Worm (Caenorhabditis elegans) whole organism, young adult: ENCODE data around the gene frpr-3.

Experiments
- B0261.1 ChIP-seq: sonication (generic microtip); optimal IDR thresholded peaks from 2 replicates; lab custom pipeline; 2016; ENCODE audit warnings: mild to moderate bottlenecking, missing genetic modification characterization, moderate library complexity, missing compliant biosample characterization
- F22D6.2 ChIP-seq: sonication (generic microtip); optimal IDR thresholded peaks from 2 replicates; lab custom pipeline; 2016; ENCODE audit warnings: mild to moderate bottlenecking, missing genetic modification characterization, missing compliant biosample characterization
- F33H1.4 ChIP-seq: fragments of 200-800 bp; sonication (Bioruptor generic); IDR thresholded peaks from 2 replicates; pipeline ENCODE4 v1.3.6; 2022; ENCODE audit warnings: missing genetic modification reagents, missing genetic modification characterization, missing compliant biosample characterization
- F37B4.10 ChIP-seq: fragments of 200-800 bp; sonication (Bioruptor generic); IDR thresholded peaks from 2 replicates; pipeline ENCODE4 v1.3.6; 2022; ENCODE audit warnings: missing genetic modification characterization, missing compliant biosample characterization
- F52B5.7 ChIP-seq: sonication (generic microtip); optimal IDR thresholded peaks from 2 replicates; lab custom pipeline; 2016; ENCODE audit warnings: mild to moderate bottlenecking, missing genetic modification characterization, missing compliant biosample characterization
- F57A8.1 ChIP-seq: fragments of 200-800 bp; sonication (Bioruptor generic); optimal IDR thresholded peaks from 2 replicates; lab custom pipeline; 2018; ENCODE audit warnings: mild to moderate bottlenecking, missing genetic modification characterization, moderate library complexity, missing compliant biosample characterization
- K11D2.4 ChIP-seq: fragments of 200-800 bp; sonication (Bioruptor generic); IDR thresholded peaks from 2 replicates; pipeline ENCODE4 v1.3.6; 2022; ENCODE audit warnings: missing genetic modification reagents, missing genetic modification characterization, missing compliant biosample characterization
- Y56A3A.18 ChIP-seq: fragments of 200-800 bp; sonication (Bioruptor generic); IDR thresholded peaks from 2 replicates; pipeline ENCODE4 v1.3.6; 2022; ENCODE audit warnings: missing genetic modification reagents, missing genetic modification characterization, missing compliant biosample characterization
- ZK185.1 ChIP-seq: sonication (generic microtip); optimal IDR thresholded peaks from 2 replicates; lab custom pipeline; 2016; ENCODE audit warnings: mild to moderate bottlenecking, missing genetic modification characterization, missing compliant biosample characterization; ENCODE audit not compliant: poor library complexity, severe bottlenecking
- athp-1 ChIP-seq: sonication (generic microtip); optimal IDR thresholded peaks from 2 replicates; lab custom pipeline; 2017; ENCODE audit warnings: mild to moderate bottlenecking, missing genetic modification characterization, missing compliant biosample characterization
- attf-5 ChIP-seq: fragments of 200-800 bp; sonication (Bioruptor generic); optimal IDR thresholded peaks from 2 replicates; lab custom pipeline; 2018; ENCODE audit warnings: mild to moderate bottlenecking, missing genetic modification characterization, missing compliant biosample characterization
- bed-1 ChIP-seq: fragments of 200-800 bp; sonication (Bioruptor generic); IDR thresholded peaks from 2 replicates; pipeline ENCODE4 v1.3.6; 2022; ENCODE audit warnings: missing genetic modification reagents, missing genetic modification characterization, missing compliant biosample characterization
- cebp-1 ChIP-seq, 2 experiments: fragments of 200-800 bp in 1 of 2; sonication (Bioruptor generic) in 1 of 2; sonication (generic microtip) in 1 of 2; IDR thresholded peaks in 1 of 2; optimal IDR thresholded peaks in 1 of 2; 2 replicates each; pipeline versions ENCODE4 v1.3.6 to Lab custom; 2017 to 2022; ENCODE audit warnings: missing compliant biosample characterization in 2 of 2, missing genetic modification characterization in 2 of 2, mild to moderate bottlenecking in 1 of 2, missing genetic modification reagents in 1 of 2, moderate library complexity in 1 of 2
- ceh-27 ChIP-seq: fragments of 200-800 bp; sonication (Bioruptor generic); optimal IDR thresholded peaks from 2 replicates; lab custom pipeline; 2018; ENCODE audit warnings: mild to moderate bottlenecking, missing genetic modification characterization, moderate library complexity, missing compliant biosample characterization
- ceh-58 ChIP-seq: fragments of 200-800 bp; sonication (Bioruptor generic); IDR thresholded peaks from 2 replicates; pipeline ENCODE4 v1.3.6; 2022; ENCODE audit warnings: missing genetic modification characterization, missing compliant biosample characterization
- ceh-79 ChIP-seq: sonication (generic microtip); optimal IDR thresholded peaks from 2 replicates; lab custom pipeline; 2017; ENCODE audit warnings: mild to moderate bottlenecking, missing genetic modification characterization, missing compliant biosample characterization
- chd-7 ChIP-seq: sonication (generic microtip); optimal IDR thresholded peaks from 2 replicates; lab custom pipeline; 2016; ENCODE audit warnings: mild to moderate bottlenecking, missing genetic modification characterization, moderate library complexity, missing compliant biosample characterization
- egl-44 ChIP-seq: fragments of 200-800 bp; sonication (Bioruptor generic); IDR thresholded peaks from 2 replicates; pipeline ENCODE4 v1.3.6; 2022; ENCODE audit warnings: missing genetic modification reagents, missing genetic modification characterization, missing compliant biosample characterization
- ekl-4 ChIP-seq: fragments of 200-800 bp; sonication (Bioruptor generic); IDR thresholded peaks from 2 replicates; pipeline ENCODE4 v1.3.6; 2022; ENCODE audit warnings: missing genetic modification reagents, missing genetic modification characterization, missing compliant biosample characterization
- hlh-26 ChIP-seq: fragments of 200-800 bp; sonication (Bioruptor generic); conservative IDR thresholded peaks from 2 replicates; pipeline ENCODE4 v1.3.6; 2022; ENCODE audit warnings: missing genetic modification reagents, missing genetic modification characterization, missing compliant biosample characterization
- hrde-1 ChIP-seq: sonication (generic microtip); optimal IDR thresholded peaks from 2 replicates; lab custom pipeline; 2016; ENCODE audit warnings: missing genetic modification characterization, mild to moderate bottlenecking, missing compliant biosample characterization, moderate library complexity, missing genotype, missing genetic modification reagents, borderline replicate concordance
- hsf-1 ChIP-seq: fragments of 200-800 bp; sonication (Bioruptor generic); IDR thresholded peaks from 2 replicates; pipeline ENCODE4 v1.3.6; 2022; ENCODE audit warnings: missing genetic modification reagents, missing genetic modification characterization, missing compliant biosample characterization
- lag-1 ChIP-seq: fragments of 200-800 bp; sonication (Bioruptor generic); IDR thresholded peaks from 2 replicates; pipeline ENCODE4 v1.3.6; 2022; ENCODE audit warnings: missing genetic modification reagents, missing genetic modification characterization, missing compliant biosample characterization
- let-607 ChIP-seq, 2 experiments: fragments of 200-800 bp in 1 of 2; sonication (Bioruptor generic) in 1 of 2; sonication (generic microtip) in 1 of 2; optimal IDR thresholded peaks; 2 replicates each; lab custom pipeline; 2016 to 2018; ENCODE audit warnings: mild to moderate bottlenecking in 2 of 2, missing compliant biosample characterization in 2 of 2, missing genetic modification characterization in 2 of 2, moderate library complexity in 2 of 2, missing genotype in 1 of 2
- lin-26 ChIP-seq: fragments of 200-800 bp; sonication (Bioruptor generic); IDR thresholded peaks from 2 replicates; pipeline ENCODE4 v1.3.6; 2022; ENCODE audit warnings: missing genetic modification reagents, missing genetic modification characterization, missing compliant biosample characterization
- lin-35 ChIP-seq, 3 experiments: fragments of 150-350 bp in 2 of 3; sonication (generic microtip) in 1 of 3; optimal IDR thresholded peaks; 2 replicates each; lab custom pipeline; 2014 to 2018; ENCODE audit warnings: missing biosample characterization in 3 of 3, missing genetic modification characterization in 3 of 3, missing genetic modification reagents in 3 of 3
- madf-3 ChIP-seq: fragments of 200-800 bp; sonication (Bioruptor generic); IDR thresholded peaks from 2 replicates; pipeline ENCODE4 v1.3.6; 2022; ENCODE audit warnings: missing genetic modification reagents, missing genetic modification characterization, missing compliant biosample characterization
- madf-6 ChIP-seq: fragments of 200-800 bp; sonication (Bioruptor generic); IDR thresholded peaks from 2 replicates; pipeline ENCODE4 v1.3.6; 2022; ENCODE audit warnings: missing genetic modification reagents, missing genetic modification characterization, missing compliant biosample characterization
- nhr-120 ChIP-seq: fragments of 200-800 bp; sonication (Bioruptor generic); IDR thresholded peaks from 2 replicates; pipeline ENCODE4 v1.3.6; 2022; ENCODE audit warnings: missing genetic modification characterization, missing compliant biosample characterization
- nhr-179 ChIP-seq: sonication (generic microtip); optimal IDR thresholded peaks from 2 replicates; lab custom pipeline; 2016; ENCODE audit warnings: mild to moderate bottlenecking, missing genetic modification characterization, missing compliant biosample characterization
- rpc-1 ChIP-seq, 2 experiments: fragments of 150-350 bp in 1 of 2; sonication (generic microtip) in 1 of 2; optimal IDR thresholded peaks; 2 replicates each; lab custom pipeline; 2014 to 2018; ENCODE audit warnings: missing biosample characterization in 1 of 2, missing genetic modification characterization in 1 of 2, missing genetic modification reagents in 1 of 2, missing genotype in 1 of 2
- snpc-1.1 ChIP-seq: sonication (generic microtip); optimal IDR thresholded peaks from 2 replicates; lab custom pipeline; 2017; ENCODE audit warnings: missing genetic modification characterization, mild to moderate bottlenecking, missing compliant biosample characterization, antibody characterized with exemption, moderate library complexity, missing genotype, missing genetic modification reagents; ENCODE audit not compliant: insufficient read depth
- somi-1 ChIP-seq: fragments of 200-800 bp; sonication (Bioruptor generic); optimal IDR thresholded peaks from 2 replicates; lab custom pipeline; 2018; ENCODE audit warnings: mild to moderate bottlenecking, missing genetic modification characterization, missing compliant biosample characterization
- sptf-2 ChIP-seq: fragments of 200-800 bp; sonication (Bioruptor generic); optimal IDR thresholded peaks from 2 replicates; lab custom pipeline; 2018; ENCODE audit warnings: mild to moderate bottlenecking, missing genetic modification characterization, missing compliant biosample characterization
- tbp1 ChIP-seq: fragments of 200-800 bp; sonication (Bioruptor generic); optimal IDR thresholded peaks from 2 replicates; lab custom pipeline; 2018; ENCODE audit warnings: mild to moderate bottlenecking, missing genetic modification characterization, missing compliant biosample characterization
- tbx-9 ChIP-seq: sonication (generic microtip); optimal IDR thresholded peaks from 2 replicates; lab custom pipeline; 2016; ENCODE audit warnings: borderline replicate concordance, missing genetic modification characterization, inconsistent platforms, missing compliant biosample characterization
- tlf-1 ChIP-seq: fragments of 200-800 bp; sonication (Bioruptor generic); optimal IDR thresholded peaks from 2 replicates; lab custom pipeline; 2018; ENCODE audit warnings: mild to moderate bottlenecking, missing genetic modification characterization, missing compliant biosample characterization
- unc-62 ChIP-seq: fragments of 150-350 bp; optimal IDR thresholded peaks from 2 replicates; lab custom pipeline; 2014; ENCODE audit warnings: missing biosample characterization, missing genetic modification reagents, missing genetic modification characterization
- zim-3 ChIP-seq: sonication (generic microtip); optimal IDR thresholded peaks from 2 replicates; lab custom pipeline; 2017; ENCODE audit warnings: mild to moderate bottlenecking, missing genetic modification characterization, moderate library complexity, missing compliant biosample characterization
- ztf-26 ChIP-seq: sonication (generic microtip); optimal IDR thresholded peaks from 2 replicates; lab custom pipeline; 2017; ENCODE audit warnings: missing genetic modification characterization, missing compliant biosample characterization
- ztf-28 ChIP-seq: fragments of 200-800 bp; sonication (Bioruptor generic); IDR thresholded peaks from 2 replicates; pipeline ENCODE4 v1.3.6; 2022; ENCODE audit warnings: missing genetic modification reagents, missing genetic modification characterization, missing compliant biosample characterization

frpr-3 gene

DNA sequence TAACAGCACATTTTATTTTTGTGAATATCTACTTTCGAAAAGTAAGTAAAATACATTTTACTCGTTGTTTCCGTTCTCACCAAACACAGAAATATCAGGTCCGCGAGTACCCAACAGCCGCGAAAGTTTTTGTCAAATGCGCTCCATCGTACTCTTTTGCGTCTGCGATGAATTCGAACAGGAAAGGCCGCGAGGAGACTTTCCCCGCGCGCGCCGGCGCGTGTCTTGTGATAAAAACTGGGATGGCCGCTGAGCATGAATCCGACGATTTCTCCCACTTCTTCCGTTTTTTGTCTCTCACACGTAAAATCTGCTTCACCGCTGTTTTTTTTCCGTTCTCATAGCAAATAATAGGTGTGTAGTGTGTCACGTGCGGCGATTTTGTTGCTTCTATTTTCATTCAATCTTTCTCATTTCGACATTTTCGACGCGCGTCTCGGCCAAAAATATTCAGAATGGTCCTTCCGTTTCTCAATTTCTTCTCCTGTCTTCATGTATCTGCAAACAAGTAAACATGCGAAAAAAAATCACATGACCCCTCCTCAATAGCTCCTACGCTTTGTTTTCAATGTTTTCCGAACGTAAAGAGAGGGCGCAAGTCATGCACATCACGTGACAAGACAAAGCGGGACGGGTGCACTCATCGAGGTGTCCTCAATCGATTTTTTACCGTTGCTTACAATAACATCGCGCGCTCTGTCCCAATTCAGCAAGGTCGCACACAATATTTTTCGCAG lies 33.2 kb downstream of the frpr-3 start, which contains the start of gene uvs-1 (continued):
- no peak for TF ChIP-seq nhr-120 (GFP tag; lab: Robert Waterston, UW)
- TF ChIP-seq madf-3, result peak; percentile 73; the same call in 1 of the 2 replicates
- TF ChIP-seq tbx-9 (tag; lab: Kevin White, UChicago), result no peak
- TF ChIP-seq nhr-179 (tag; lab: Kevin White, UChicago), result no peak
- peak; percentile 51 for TF ChIP-seq ceh-27 (GFP tag; lab: Kevin White, UChicago)
- TF ChIP-seq attf-5 (GFP tag; lab: Kevin White, UChicago), result peak; percentile 75
- TF ChIP-seq Y56A3A.18, result no peak
- no peak for TF ChIP-seq rpc-1 (optimal IDR thresholded peaks at IDR 0.05; lab: Kevin White, UChicago)
- TF ChIP-seq rpc-1 (tag; optimal IDR thresholded peaks at IDR 0.05; lab: Kevin White, UChicago), result no peak
- TF ChIP-seq athp-1 (tag; lab: Kevin White, UChicago), result no peak
- TF ChIP-seq K11D2.4 (GFP tag; lab: Robert Waterston, UW), result no peak
- no peak for TF ChIP-seq F22D6.2 (tag; lab: Kevin White, UChicago)
- TF ChIP-seq tlf-1 (GFP tag; lab: Kevin White, UChicago), result no peak
- TF ChIP-seq hlh-26 (GFP tag; lab: Robert Waterston, UW), result no peak
- TF ChIP-seq F57A8.1 (GFP tag; lab: Kevin White, UChicago), result no peak
- no peak for TF ChIP-seq ztf-28 (GFP tag; lab: Robert Waterston, UW)
- no peak for TF ChIP-seq somi-1
- no peak for TF ChIP-seq ceh-79
- TF ChIP-seq ZK185.1 (tag; lab: Kevin White, UChicago), result no peak
- peak; percentile 65 for TF ChIP-seq F33H1.4 (GFP tag; lab: Robert Waterston, UW)
- TF ChIP-seq madf-6 (GFP tag; lab: Robert Waterston, UW), result peak; percentile 93
- TF ChIP-seq B0261.1 (tag; lab: Kevin White, UChicago), result no peak
- peak; percentile 78 for TF ChIP-seq hsf-1 (GFP tag; lab: Robert Waterston, UW)
- no peak for TF ChIP-seq tbp1
- no peak for TF ChIP-seq let-607 (tag; optimal IDR thresholded peaks at IDR 0.05; lab: Kevin White, UChicago)
- TF ChIP-seq unc-62, result no peak
- TF ChIP-seq egl-44 (GFP tag; lab: Robert Waterston, UW), result no peak
- TF ChIP-seq sptf-2 (GFP tag; lab: Kevin White, UChicago), result no peak
- TF ChIP-seq F37B4.10 (GFP tag; lab: Robert Waterston, UW), result no peak
- TF ChIP-seq lin-35 (GFP tag; optimal IDR thresholded peaks at IDR 0.05; lab: Kevin White, UChicago), result peak in 1 of 3 experiments; percentile 38
- no peak for TF ChIP-seq lag-1 (GFP tag; lab: Robert Waterston, UW)
- TF ChIP-seq ceh-58, result no peak
- no peak for TF ChIP-seq F52B5.7 (tag; lab: Kevin White, UChicago)

DNA sequence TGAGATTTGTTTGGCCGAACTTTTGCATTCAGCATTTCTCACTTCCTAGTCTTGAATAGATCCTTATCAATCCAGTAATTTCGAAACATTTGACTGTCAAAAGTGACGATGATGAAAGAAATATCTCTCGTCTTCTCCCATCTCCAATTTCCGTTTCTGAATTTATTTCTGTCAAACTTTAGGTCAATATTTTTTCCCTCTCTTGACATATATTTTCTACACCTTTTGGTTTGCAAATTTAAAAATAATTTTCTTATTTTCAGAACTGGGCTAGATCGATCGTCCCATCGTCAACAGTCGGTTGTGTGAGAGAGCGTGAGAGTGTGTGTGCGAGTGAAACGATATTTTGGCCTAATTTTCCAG lies 33.7 kb downstream of the frpr-3 start, which contains the start of gene xpo-1:
Gene xpo-1, plus strand, starts transcription at position 264 of the 363 bp plus-strand sequence.
- no peak for TF ChIP-seq cebp-1 (GFP tag; IDR thresholded peaks at IDR 0.05; lab: Robert Waterston, UW)
- TF ChIP-seq cebp-1 (tag; optimal IDR thresholded peaks at IDR 0.05; lab: Kevin White, UChicago), result peak; percentile 47
- TF ChIP-seq chd-7, result no peak
- no peak for TF ChIP-seq bed-1
- TF ChIP-seq tbp1, result no peak
- TF ChIP-seq snpc-1.1 (tag; lab: Kevin White, UChicago), result no peak
- no peak for TF ChIP-seq hrde-1 (tag; lab: Kevin White, UChicago)
- no peak for TF ChIP-seq ekl-4 (GFP tag; lab: Robert Waterston, UW)
- TF ChIP-seq ztf-26 (tag; lab: Kevin White, UChicago), result no peak
- TF ChIP-seq ceh-58, result no peak
- no peak for TF ChIP-seq zim-3 (tag; lab: Kevin White, UChicago)
- no peak for TF ChIP-seq athp-1 (tag; lab: Kevin White, UChicago)
- no peak for TF ChIP-seq lin-26 (GFP tag; lab: Robert Waterston, UW)
- TF ChIP-seq F37B4.10 (GFP tag; lab: Robert Waterston, UW), result 0 out of 2 replicates have a peak, but pooled peaks have one; percentile 33
- no peak for TF ChIP-seq sptf-2 (GFP tag; lab: Kevin White, UChicago)
- TF ChIP-seq, all 124 proteins: peak for 2
